Worm (Caenorhabditis elegans): ENCODE results near the gene K10G4.3.

ce11 chrV:17245406-17245805 lies 19.3 kb downstream of the K10G4.3 start, which contains the start of gene clec-242:
- TF ChIP-seq nhr-237 (tag; optimal IDR thresholded peaks at IDR 0.05) = no peak
- TF ChIP-seq zip-4 (GFP tag; optimal IDR thresholded peaks at IDR 0.05) = no peak
- no peak for TF ChIP-seq mab-9 (GFP tag; IDR thresholded peaks at IDR 0.05)
- TF ChIP-seq jun-1 (tag; optimal IDR thresholded peaks at IDR 0.05) = no peak
